Worm (Caenorhabditis elegans): ENCODE data around the gene Y55F3BR.11.

Gene Y55F3BR.11

ce11 chrIV:858630-859029, 3.6 kb downstream of the Y55F3BR.11 start, which contains the start of gene Y55F3BR.2:
Y55F3BR.2 (plus strand) TSS chrIV:858930.
- TF ChIP-seq aly-2 (tag; optimal IDR thresholded peaks at IDR 0.05), result no peak
- TF ChIP-seq aha-1 (tag; optimal IDR thresholded peaks at IDR 0.05), result no peak

DNA sequence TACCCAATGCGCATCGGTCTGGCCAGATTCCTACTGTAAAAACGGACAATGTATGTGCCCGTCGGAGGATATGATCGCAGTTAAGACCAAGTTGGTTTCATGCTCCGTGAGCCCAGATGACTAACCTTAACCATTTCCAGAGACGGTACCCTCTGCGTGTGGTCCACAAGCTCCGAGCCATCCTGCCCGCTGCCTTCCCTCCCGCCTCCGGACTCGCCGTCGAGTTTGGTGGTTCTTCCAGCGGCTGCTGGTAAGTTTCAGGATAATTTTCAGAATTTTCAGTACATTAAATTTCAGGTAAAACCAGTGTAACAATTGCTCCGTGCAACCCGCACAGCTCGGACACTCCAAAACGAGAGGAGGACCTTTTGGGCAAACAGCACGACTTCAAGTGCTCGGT, 5.8 kb downstream of the Y55F3BR.11 start:
- TF ChIP-seq ceh-8 (GFP tag; optimal IDR thresholded peaks at IDR 0.05) (no peak), rnt-1 (tag; optimal IDR thresholded peaks at IDR 0.05) (no peak), nhr-11 (tag; optimal IDR thresholded peaks at IDR 0.05) (no peak)

- TF ChIP-seq nhr-71 (tag; optimal IDR thresholded peaks at IDR 0.05), result peak; percentile 90
- peak; percentile 80 for TF ChIP-seq dsc-1 (tag; optimal IDR thresholded peaks at IDR 0.05)
- peak; percentile 51 for TF ChIP-seq ceh-88 (GFP tag; IDR thresholded peaks at IDR 0.05)
- peak; percentile 59 to 70 for TF ChIP-seq lsy-2 (tag; optimal IDR thresholded peaks at IDR 0.05)
- TF ChIP-seq rnt-1 (tag; optimal IDR thresholded peaks at IDR 0.05), result peak; percentile 89
- TF ChIP-seq aly-2 (tag; optimal IDR thresholded peaks at IDR 0.05), result peak; percentile 53
- peak; percentile 41 for TF ChIP-seq skn-1 (tag; optimal IDR thresholded peaks at IDR 0.05)
- no peak for TF ChIP-seq ces-1 (GFP tag; optimal IDR thresholded peaks at IDR 0.05)
- TF ChIP-seq sup-37 (GFP tag; optimal IDR thresholded peaks at IDR 0.05), result peak; percentile 80
- TF ChIP-seq elt-3 (tag; optimal IDR thresholded peaks at IDR 0.05), result peak in 3 of 6 experiments; percentile 61 to 69 (median 67)
- no peak for TF ChIP-seq sptf-1 (tag; optimal IDR thresholded peaks at IDR 0.05)
- peak; percentile 19 for TF ChIP-seq ztf-4 (tag; optimal IDR thresholded peaks at IDR 0.05)
- TF ChIP-seq jun-1 (tag; optimal IDR thresholded peaks at IDR 0.05), result peak; percentile 59
- peak in 1 of 2 experiments; percentile 44 for TF ChIP-seq ztf-11 (tag; optimal IDR thresholded peaks at IDR 0.05)
- peak; percentile 92 for TF ChIP-seq nhr-47 (tag; optimal IDR thresholded peaks at IDR 0.05)
- TF ChIP-seq mep-1 (tag; optimal IDR thresholded peaks at IDR 0.05), result peak; percentile 78
- peak; percentile 15 for TF ChIP-seq ceh-8 (GFP tag; optimal IDR thresholded peaks at IDR 0.05)
- TF ChIP-seq snu-23 (GFP tag; optimal IDR thresholded peaks at IDR 0.05), result peak; percentile 88
- TF ChIP-seq nhr-85 (tag), result peak; percentile 89
- no peak for TF ChIP-seq lir-3 (tag; optimal IDR thresholded peaks at IDR 0.05; ENCODE audit: poor library complexity)
- no peak for TF ChIP-seq unc-62 (GFP tag; optimal IDR thresholded peaks at IDR 0.05)
- TF ChIP-seq nhr-12 (tag; optimal IDR thresholded peaks at IDR 0.05), result no peak
- TF ChIP-seq ceh-82 (tag; optimal IDR thresholded peaks at IDR 0.05), result peak; percentile 63 to 76 (median 66)
- TF ChIP-seq ceh-90 (tag; optimal IDR thresholded peaks at IDR 0.05), result no peak
- peak; percentile 65 to 75 (median 72) for TF ChIP-seq dpl-1 (GFP tag; optimal IDR thresholded peaks at IDR 0.05)
- peak; percentile 99 for TF ChIP-seq snpc-4 (tag; optimal IDR thresholded peaks at IDR 0.05)
- no peak for TF ChIP-seq fkh-4 (tag; optimal IDR thresholded peaks at IDR 0.05; ENCODE audit: borderline replicate concordance)
- TF ChIP-seq pqm-1 (tag; optimal IDR thresholded peaks at IDR 0.05), result no peak
- no peak for TF ChIP-seq egl-13 (tag; optimal IDR thresholded peaks at IDR 0.05)
- no peak for TF ChIP-seq vab-15 (tag; optimal IDR thresholded peaks at IDR 0.05)
- no peak for TF ChIP-seq fkh-10 (GFP tag; optimal IDR thresholded peaks at IDR 0.05)
- no peak for TF ChIP-seq F16B12.6 (tag; optimal IDR thresholded peaks at IDR 0.05)
- peak; percentile 52 for TF ChIP-seq lin-15B (tag; optimal IDR thresholded peaks at IDR 0.05)
- no peak for TF ChIP-seq alr-1 (tag; optimal IDR thresholded peaks at IDR 0.05; ENCODE audit: borderline replicate concordance)
- peak; percentile 65 for TF ChIP-seq irx-1 (tag; optimal IDR thresholded peaks at IDR 0.05)
- peak; percentile 74 to 84 for TF ChIP-seq lin-35 (GFP tag; optimal IDR thresholded peaks at IDR 0.05)
- TF ChIP-seq hlh-4 (tag; optimal IDR thresholded peaks at IDR 0.05), result no peak
- peak; percentile 73 for TF ChIP-seq fos-1 (tag; optimal IDR thresholded peaks at IDR 0.05)
- TF ChIP-seq nhr-90 (tag; optimal IDR thresholded peaks at IDR 0.05; ENCODE audit: poor library complexity), result peak; percentile 95
- TF ChIP-seq nhr-237 (tag; optimal IDR thresholded peaks at IDR 0.05), result no peak
- no peak for TF ChIP-seq tlp-1 (tag; optimal IDR thresholded peaks at IDR 0.05)
- no peak for TF ChIP-seq unc-30 (tag; optimal IDR thresholded peaks at IDR 0.05)
- TF ChIP-seq ets-5 (GFP tag; IDR thresholded peaks at IDR 0.05), result no peak
- peak; percentile 29 for TF ChIP-seq pag-3 (tag; optimal IDR thresholded peaks at IDR 0.05; ENCODE audit: borderline replicate concordance, insufficient read depth)
- no peak for TF ChIP-seq ceh-63 (GFP tag; optimal IDR thresholded peaks at IDR 0.05)
These were observed 11.8 kb downstream of the Y55F3BR.11 start for ce11 chrIV:866828-867270.

Measured in whole organism, L1 larva.